Fruit fly (Drosophila melanogaster): ENCODE results near the gene eIF4E1.
A peak's percentile ranks its signal among the peaks of the same experiment; 100 is the strongest.

The eIF4E1 gene

dm6 chr3L:9429665-9430607 lies 27.7 kb upstream of the eIF4E1 start, which contains the start of the genes RpS17 and MTF-1 (continued):
- TF ChIP-seq Myb (GFP tag; optimal IDR thresholded peaks at IDR 0.05) (no peak), bcd (GFP tag; optimal IDR thresholded peaks at IDR 0.05) (peak; percentile 48), NC2β (GFP tag; optimal IDR thresholded peaks at IDR 0.05) (peak; percentile 93), gsb (GFP tag; IDR thresholded peaks at IDR 0.05) (no peak), CG8924 (tag; optimal IDR thresholded peaks at IDR 0.05) (peak; percentile 16), CG6254 (GFP tag; optimal IDR thresholded peaks at IDR 0.05) (no peak), CG12299 (tag; optimal IDR thresholded peaks at IDR 0.05) (peak; percentile 23), CG42726 (GFP tag; IDR thresholded peaks at IDR 0.05; ENCODE audit: partially characterized antibody) (no peak), CG8281 (tag; optimal IDR thresholded peaks at IDR 0.05) (no peak), fd102C (GFP tag; optimal IDR thresholded peaks at IDR 0.05) (no peak), CG4820 (GFP tag; optimal IDR thresholded peaks at IDR 0.05) (no peak), rib (GFP tag; IDR thresholded peaks at IDR 0.05) (no peak), CG7372 (GFP tag; IDR thresholded peaks at IDR 0.05) (no peak; the same call in 1 of the 2 replicates), CG12104 (GFP tag; optimal IDR thresholded peaks at IDR 0.05) (peak; percentile 5), sob (GFP tag; IDR thresholded peaks at IDR 0.05) (peak; percentile 55; the same call in 1 of the 2 replicates), Eip74EF (GFP tag; optimal IDR thresholded peaks at IDR 0.05) (peak in 1 of 2 experiments; percentile 73), CG10959 (GFP tag; IDR thresholded peaks at IDR 0.05) (no peak), Mrtf (GFP tag; IDR thresholded peaks at IDR 0.05) (no peak), oc (tag; optimal IDR thresholded peaks at IDR 0.05) (no peak), CHES-1-like (GFP tag; optimal IDR thresholded peaks at IDR 0.05) (peak; percentile 43), trem (tag; optimal IDR thresholded peaks at IDR 0.05) (peak; percentile 19), pnt (GFP tag; optimal IDR thresholded peaks at IDR 0.05) (no peak), pita (GFP tag; optimal IDR thresholded peaks at IDR 0.05) (peak; percentile 90), CG31224 (GFP tag; IDR thresholded peaks at IDR 0.05) (no peak), CG14667 (GFP tag; IDR thresholded peaks at IDR 0.05) (no peak), salm (tag; optimal IDR thresholded peaks at IDR 0.05) (peak; percentile 62), CG10267 (tag; optimal IDR thresholded peaks at IDR 0.05) (peak; percentile 45), Fer3 (tag; optimal IDR thresholded peaks at IDR 0.05) (peak; percentile 24), ash1 (GFP tag; optimal IDR thresholded peaks at IDR 0.05) (no peak), gsb-n (tag; optimal IDR thresholded peaks at IDR 0.05) (peak; percentile 38), CG4282 (GFP tag; optimal IDR thresholded peaks at IDR 0.05) (no peak), prd (optimal IDR thresholded peaks at IDR 0.05) (no peak), prd (GFP tag; IDR thresholded peaks at IDR 0.05) (no peak), lmd (GFP tag; IDR thresholded peaks at IDR 0.05) (no peak; the same call in 1 of the 2 replicates), CG3163 (GFP tag; optimal IDR thresholded peaks at IDR 0.05) (peak; percentile 39), Nf-YB (GFP tag; optimal IDR thresholded peaks at IDR 0.05) (peak; percentile 21), CG17802 (tag; optimal IDR thresholded peaks at IDR 0.05) (no peak), CG11723 (GFP tag; optimal IDR thresholded peaks at IDR 0.05) (peak; percentile 26), Atf6 (GFP tag; IDR thresholded peaks at IDR 0.05) (no peak), CoRest (tag; optimal IDR thresholded peaks at IDR 0.05) (peak; percentile 31), Oaz (GFP tag; IDR thresholded peaks at IDR 0.05) (no peak), crol (GFP tag; IDR thresholded peaks at IDR 0.05) (0 out of 2 replicates have a peak, but pooled peaks have one; percentile 15), CG16863 (GFP tag; optimal IDR thresholded peaks at IDR 0.05) (no peak), CG16815 (GFP tag; optimal IDR thresholded peaks at IDR 0.05) (no peak), nerfin-1 (tag; optimal IDR thresholded peaks at IDR 0.05) (peak; percentile 53), ap (GFP tag; IDR thresholded peaks at IDR 0.05) (no peak), ranshi (GFP tag; IDR thresholded peaks at IDR 0.05) (peak; percentile 33; the same call in 1 of the 2 replicates), NfI (GFP tag; optimal IDR thresholded peaks at IDR 0.05) (peak; percentile 73), chn (GFP tag; optimal IDR thresholded peaks at IDR 0.05) (no peak)
